Worm (Caenorhabditis elegans): ENCODE data around the gene mmaa-1.

DNA sequence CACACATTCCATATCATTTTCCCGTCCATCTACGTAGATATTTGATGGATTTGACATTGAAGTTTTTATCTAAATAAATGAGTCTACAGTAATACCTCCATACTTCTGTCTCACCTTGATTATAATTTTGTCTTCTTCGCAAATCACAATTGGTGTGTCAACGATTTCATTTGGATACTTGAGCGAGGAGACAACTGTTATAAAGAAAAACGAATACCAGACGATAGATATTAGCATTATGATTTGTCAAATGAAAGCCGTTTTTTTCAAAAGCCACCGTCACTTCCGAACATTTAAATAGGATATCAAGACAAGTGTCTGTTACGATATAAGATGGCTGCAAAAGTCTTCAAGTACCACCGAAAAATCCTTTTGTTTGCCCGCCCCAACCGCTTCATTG is 14.7 kb upstream of the mmaa-1 start, which contains the start of gene cutl-5:
- TF ChIP-seq tab-1 (GFP tag; IDR thresholded peaks at IDR 0.05) (no peak), flt-1 (GFP tag; IDR thresholded peaks at IDR 0.05) (no peak), ref-1 (GFP tag; conservative IDR thresholded peaks at IDR 0.05) (no peak)

Measured in whole organism, midembryonic.